Worm (Caenorhabditis elegans) whole organism, young adult: ENCODE measurements around the gene blos-7.

ENCODE experiments used
- B0035.1 ChIP-seq: sonication (generic microtip); optimal IDR thresholded peaks from 2 replicates; lab custom pipeline; 2016; ENCODE audit warnings: missing genetic modification characterization, mild to moderate bottlenecking, missing compliant biosample characterization, missing genotype, missing genetic modification reagents
- B0261.1 ChIP-seq: sonication (generic microtip); optimal IDR thresholded peaks from 2 replicates; lab custom pipeline; 2016; ENCODE audit warnings: mild to moderate bottlenecking, missing genetic modification characterization, moderate library complexity, missing compliant biosample characterization
- C06A6.2 ChIP-seq: fragments of 200-800 bp; sonication (Bioruptor generic); conservative IDR thresholded peaks from 2 replicates; pipeline ENCODE4 v1.3.6; 2022; ENCODE audit warnings: missing genetic modification characterization, missing compliant biosample characterization
- F22D6.2 ChIP-seq: sonication (generic microtip); optimal IDR thresholded peaks from 2 replicates; lab custom pipeline; 2016; ENCODE audit warnings: mild to moderate bottlenecking, missing genetic modification characterization, missing compliant biosample characterization
- F37B4.10 ChIP-seq: fragments of 200-800 bp; sonication (Bioruptor generic); IDR thresholded peaks from 2 replicates; pipeline ENCODE4 v1.3.6; 2022; ENCODE audit warnings: missing genetic modification characterization, missing compliant biosample characterization
- F52B5.7 ChIP-seq: sonication (generic microtip); optimal IDR thresholded peaks from 2 replicates; lab custom pipeline; 2016; ENCODE audit warnings: mild to moderate bottlenecking, missing genetic modification characterization, missing compliant biosample characterization
- F55B11.4 ChIP-seq: sonication (generic microtip); optimal IDR thresholded peaks from 2 replicates; lab custom pipeline; 2016; ENCODE audit warnings: missing compliant biosample characterization, missing genetic modification characterization, borderline replicate concordance; ENCODE audit not compliant: insufficient read depth
- F57A8.1 ChIP-seq: fragments of 200-800 bp; sonication (Bioruptor generic); optimal IDR thresholded peaks from 2 replicates; lab custom pipeline; 2018; ENCODE audit warnings: mild to moderate bottlenecking, missing genetic modification characterization, moderate library complexity, missing compliant biosample characterization
- T07F8.4 ChIP-seq: sonication (generic microtip); optimal IDR thresholded peaks from 2 replicates; lab custom pipeline; 2016; ENCODE audit warnings: mild to moderate bottlenecking, missing genetic modification characterization, moderate library complexity, missing compliant biosample characterization
- Y79H2A.3 ChIP-seq: fragments of 200-800 bp; sonication (Bioruptor generic); conservative IDR thresholded peaks from 2 replicates; pipeline ENCODE4 v1.3.6; 2022; ENCODE audit warnings: missing genetic modification reagents, missing genetic modification characterization, missing compliant biosample characterization
- die-1 ChIP-seq: sonication (generic microtip); optimal IDR thresholded peaks from 2 replicates; lab custom pipeline; 2016; ENCODE audit warnings: missing genotype, mild to moderate bottlenecking, missing genetic modification characterization, missing compliant biosample characterization
- dpl-1 ChIP-seq: fragments of 150-350 bp; optimal IDR thresholded peaks from 2 replicates; lab custom pipeline; 2014; ENCODE audit warnings: missing biosample characterization, missing genetic modification reagents, missing genetic modification characterization
- egl-44 ChIP-seq: fragments of 200-800 bp; sonication (Bioruptor generic); IDR thresholded peaks from 2 replicates; pipeline ENCODE4 v1.3.6; 2022; ENCODE audit warnings: missing genetic modification reagents, missing genetic modification characterization, missing compliant biosample characterization
- egrh-3 ChIP-seq: fragments of 200-800 bp; sonication (Bioruptor generic); IDR thresholded peaks from 2 replicates; pipeline ENCODE4 v1.3.6; 2022; ENCODE audit warnings: missing genetic modification reagents, missing genetic modification characterization, missing compliant biosample characterization
- fkh-3 ChIP-seq: sonication (generic microtip); optimal IDR thresholded peaks from 2 replicates; lab custom pipeline; 2016; ENCODE audit warnings: mild to moderate bottlenecking, missing genetic modification characterization, missing compliant biosample characterization
- gei-17 ChIP-seq: fragments of 200-800 bp; sonication (Bioruptor generic); optimal IDR thresholded peaks from 2 replicates; lab custom pipeline; 2018; ENCODE audit warnings: mild to moderate bottlenecking, missing genetic modification characterization, missing compliant biosample characterization
- hlh-26 ChIP-seq: fragments of 200-800 bp; sonication (Bioruptor generic); conservative IDR thresholded peaks from 2 replicates; pipeline ENCODE4 v1.3.6; 2022; ENCODE audit warnings: missing genetic modification reagents, missing genetic modification characterization, missing compliant biosample characterization
- hmg-20 ChIP-seq: fragments of 200-800 bp; sonication (Bioruptor generic); IDR thresholded peaks from 2 replicates; pipeline ENCODE4 v1.3.6; 2022; ENCODE audit warnings: missing genetic modification reagents, missing genetic modification characterization, missing compliant biosample characterization
- let-526 ChIP-seq: fragments of 200-800 bp; sonication (Bioruptor generic); IDR thresholded peaks from 2 replicates; pipeline ENCODE4 v1.3.6; 2022; ENCODE audit warnings: missing genetic modification reagents, missing genetic modification characterization, missing compliant biosample characterization
- lir-1 ChIP-seq: fragments of 200-800 bp; sonication (Bioruptor generic); conservative IDR thresholded peaks from 2 replicates; pipeline ENCODE4 v1.3.6; 2022; ENCODE audit warnings: missing genetic modification reagents, missing genetic modification characterization, missing compliant biosample characterization
- lsl-1 ChIP-seq: fragments of 200-800 bp; sonication (Bioruptor generic); optimal IDR thresholded peaks from 2 replicates; lab custom pipeline; 2018; ENCODE audit warnings: mild to moderate bottlenecking, missing genetic modification characterization, moderate library complexity, missing compliant biosample characterization
- madf-10 ChIP-seq: sonication (generic microtip); optimal IDR thresholded peaks from 2 replicates; lab custom pipeline; 2016; ENCODE audit warnings: mild to moderate bottlenecking, missing genetic modification characterization, missing compliant biosample characterization
- madf-3 ChIP-seq: fragments of 200-800 bp; sonication (Bioruptor generic); IDR thresholded peaks from 2 replicates; pipeline ENCODE4 v1.3.6; 2022; ENCODE audit warnings: missing genetic modification reagents, missing genetic modification characterization, missing compliant biosample characterization
- madf-6 ChIP-seq: fragments of 200-800 bp; sonication (Bioruptor generic); IDR thresholded peaks from 2 replicates; pipeline ENCODE4 v1.3.6; 2022; ENCODE audit warnings: missing genetic modification reagents, missing genetic modification characterization, missing compliant biosample characterization
- madf-8 ChIP-seq: fragments of 200-800 bp; sonication (Bioruptor generic); conservative IDR thresholded peaks from 2 replicates; pipeline ENCODE4 v1.3.6; 2022; ENCODE audit warnings: missing genetic modification reagents, missing genetic modification characterization, missing compliant biosample characterization
- mcd-1 ChIP-seq: fragments of 200-800 bp; sonication (Bioruptor generic); IDR thresholded peaks from 2 replicates; pipeline ENCODE4 v1.3.6; 2022; ENCODE audit warnings: missing genetic modification reagents, missing genetic modification characterization, missing compliant biosample characterization
- mes-4 ChIP-seq: sonication (generic microtip); optimal IDR thresholded peaks from 2 replicates; lab custom pipeline; 2016; ENCODE audit warnings: missing genotype, missing genetic modification characterization, missing compliant biosample characterization
- mxl-1 ChIP-seq: sonication (generic microtip); optimal IDR thresholded peaks from 2 replicates; lab custom pipeline; 2016; ENCODE audit warnings: missing genetic modification characterization, missing compliant biosample characterization
- nhr-27 ChIP-seq: fragments of 200-800 bp; sonication (Bioruptor generic); optimal IDR thresholded peaks from 2 replicates; lab custom pipeline; 2018; ENCODE audit warnings: mild to moderate bottlenecking, missing genetic modification characterization, moderate library complexity, missing compliant biosample characterization
- nhr-80 ChIP-seq: sonication (generic microtip); optimal IDR thresholded peaks from 2 replicates; lab custom pipeline; 2016; ENCODE audit warnings: missing genetic modification characterization, missing compliant biosample characterization
- pha-4 ChIP-seq: fragments of 150-350 bp; sonication (generic microtip); optimal IDR thresholded peaks from 2 replicates; lab custom pipeline; 2014; ENCODE audit warnings: missing biosample characterization, missing genetic modification reagents, missing genetic modification characterization
- rcor-1 ChIP-seq: fragments of 200-800 bp; sonication (Bioruptor generic); IDR thresholded peaks from 2 replicates; pipeline ENCODE4 v1.3.6; 2022; ENCODE audit warnings: missing genetic modification reagents, missing genetic modification characterization, missing compliant biosample characterization
- rec-8 ChIP-seq, 2 experiments: sonication (generic microtip); optimal IDR thresholded peaks; 2 replicates each; lab custom pipeline; 2016; ENCODE audit warnings: mild to moderate bottlenecking in 2 of 2, missing genetic modification characterization in 2 of 2, missing genetic modification reagents in 2 of 2, missing genotype in 2 of 2, missing biosample characterization in 1 of 2, missing compliant biosample characterization in 1 of 2, moderate library complexity in 1 of 2
- snpc-1.3 ChIP-seq: sonication (generic microtip); optimal IDR thresholded peaks from 2 replicates; lab custom pipeline; 2017; ENCODE audit warnings: missing genetic modification characterization, mild to moderate bottlenecking, missing compliant biosample characterization, antibody characterized with exemption, moderate library complexity, missing genotype, missing genetic modification reagents; ENCODE audit not compliant: insufficient read depth
- snpc-3.4 ChIP-seq: sonication (generic microtip); optimal IDR thresholded peaks from 2 replicates; lab custom pipeline; 2017; ENCODE audit warnings: missing genetic modification characterization, mild to moderate bottlenecking, missing compliant biosample characterization, antibody characterized with exemption, moderate library complexity, missing genotype, missing genetic modification reagents
- sptf-2 ChIP-seq: fragments of 200-800 bp; sonication (Bioruptor generic); optimal IDR thresholded peaks from 2 replicates; lab custom pipeline; 2018; ENCODE audit warnings: mild to moderate bottlenecking, missing genetic modification characterization, missing compliant biosample characterization
- zfh-2 ChIP-seq: fragments of 200-800 bp; sonication (Bioruptor generic); conservative IDR thresholded peaks from 2 replicates; pipeline ENCODE4 v1.3.6; 2022; ENCODE audit warnings: missing genetic modification reagents, missing genetic modification characterization, missing compliant biosample characterization
- ztf-22 ChIP-seq: fragments of 200-800 bp; sonication (Bioruptor generic); optimal IDR thresholded peaks from 2 replicates; lab custom pipeline; 2018; ENCODE audit warnings: mild to moderate bottlenecking, missing genetic modification characterization, moderate library complexity, missing compliant biosample characterization
- ztf-26 ChIP-seq: sonication (generic microtip); optimal IDR thresholded peaks from 2 replicates; lab custom pipeline; 2017; ENCODE audit warnings: missing genetic modification characterization, missing compliant biosample characterization

Gene blos-7

DNA sequence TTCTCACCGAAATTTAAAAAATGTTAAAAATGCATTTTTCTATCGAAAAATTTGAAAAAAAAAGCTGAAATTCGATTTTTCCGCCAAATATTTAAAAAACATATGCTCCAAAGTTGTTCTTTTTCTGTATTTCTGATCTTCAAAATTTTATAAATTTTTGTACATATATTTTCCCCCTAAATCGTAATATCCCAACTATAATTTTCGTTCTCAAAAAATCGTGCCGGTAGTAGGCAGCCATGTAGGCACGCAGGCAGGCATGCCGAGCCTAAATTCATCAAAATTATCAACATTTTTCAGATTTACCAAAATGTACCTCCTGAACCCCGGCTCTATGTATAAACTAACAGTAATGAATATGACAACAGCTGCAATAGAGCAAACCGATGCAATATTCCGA is 17.8 kb downstream of the blos-7 start, which contains the start of gene sre-5:
Gene sre-5 (plus strand): TSS at position 301 of the 400 bp plus-strand sequence.
- TF ChIP-seq egrh-3 (GFP tag; lab: Robert Waterston, UW) = no peak
- TF ChIP-seq F37B4.10 = no peak
- TF ChIP-seq let-526 (GFP tag; lab: Robert Waterston, UW) = no peak
- no peak for TF ChIP-seq mxl-1
- no peak for TF ChIP-seq Y79H2A.3 (GFP tag; lab: Robert Waterston, UW)
- TF ChIP-seq madf-8 (GFP tag; lab: Robert Waterston, UW) = no peak
- no peak for TF ChIP-seq madf-10 (tag; lab: Kevin White, UChicago)
- no peak for TF ChIP-seq ztf-22 (GFP tag; lab: Kevin White, UChicago)
- TF ChIP-seq F55B11.4 = no peak
- TF ChIP-seq egl-44 (GFP tag; lab: Robert Waterston, UW) = no peak

DNA sequence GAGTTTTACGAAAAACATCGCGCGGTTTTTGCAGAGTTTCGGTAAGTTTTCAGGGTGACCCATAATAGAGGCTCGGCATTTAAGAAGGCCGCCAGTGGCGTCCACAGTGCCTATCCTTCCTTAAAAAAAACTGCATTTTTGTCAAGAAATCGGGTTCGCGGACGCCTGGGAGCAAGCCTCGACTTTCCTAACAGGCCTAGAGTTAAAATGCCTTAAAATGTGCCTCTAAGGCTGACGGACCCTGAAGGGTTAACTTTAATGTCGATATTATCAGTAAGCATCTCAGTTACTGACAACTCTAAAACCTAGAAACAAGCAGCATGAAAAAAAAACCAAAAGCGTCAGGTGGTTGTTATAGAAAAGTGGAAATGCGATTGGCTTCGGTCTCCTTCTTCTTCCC is 23.5 kb downstream of the blos-7 start:
- no peak for TF ChIP-seq F52B5.7 (tag; lab: Kevin White, UChicago)
- TF ChIP-seq ztf-26 = no peak
- TF ChIP-seq egl-44 (GFP tag; lab: Robert Waterston, UW) = no peak
- TF ChIP-seq madf-6 (GFP tag; lab: Robert Waterston, UW) = no peak
- no peak for TF ChIP-seq sptf-2 (GFP tag; lab: Kevin White, UChicago)
- no peak for TF ChIP-seq nhr-27 (tag; lab: Kevin White, UChicago)
- TF ChIP-seq B0261.1 (tag; lab: Kevin White, UChicago) = no peak
- TF ChIP-seq C06A6.2 (GFP tag; lab: Robert Waterston, UW) = no peak
- no peak for TF ChIP-seq F22D6.2 (tag; lab: Kevin White, UChicago)
- no peak for TF ChIP-seq pha-4 (tag; lab: Kevin White, UChicago)
- TF ChIP-seq madf-10 (tag; lab: Kevin White, UChicago) = no peak
- TF ChIP-seq F57A8.1 (GFP tag; lab: Kevin White, UChicago) = no peak
- no peak for TF ChIP-seq nhr-80 (tag; lab: Kevin White, UChicago)
- TF ChIP-seq lsl-1 (GFP tag; lab: Kevin White, UChicago) = no peak
- TF ChIP-seq rcor-1 = no peak
- no peak for TF ChIP-seq hlh-26 (GFP tag; lab: Robert Waterston, UW)
- TF ChIP-seq snpc-1.3 = no peak

DNA sequence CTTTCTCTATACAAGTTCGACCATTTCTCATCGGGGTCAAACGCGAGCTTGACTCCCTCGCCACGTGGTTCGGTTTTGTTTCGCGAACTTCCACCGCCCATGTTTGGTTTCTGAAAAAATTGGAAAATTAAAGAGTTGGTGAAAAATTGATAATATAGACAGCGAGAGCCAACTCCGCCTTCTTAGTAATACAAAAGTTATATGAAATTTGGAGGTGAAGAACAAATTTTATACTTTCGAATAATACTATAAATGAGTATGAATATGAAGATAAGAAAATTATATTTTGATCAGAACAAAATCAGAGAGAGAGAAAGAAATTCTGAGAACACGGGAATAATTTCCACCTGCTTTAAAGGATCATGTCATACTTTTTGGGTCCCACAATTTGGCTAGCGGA is 25.4 kb downstream of the blos-7 start, which contains the start of gene osm-9:
Gene osm-9 (minus strand): TSS at position 101 of the 400 bp plus-strand sequence.
- TF ChIP-seq die-1 (tag; lab: Kevin White, UChicago) (no peak), hmg-20 (GFP tag; lab: Robert Waterston, UW) (no peak)
- TF ChIP-seq, all 124 proteins: peak for 0

ce11 chrIV:3552933-3553332 is 29.8 kb downstream of the blos-7 start:
- TF ChIP-seq C06A6.2 (GFP tag; lab: Robert Waterston, UW) (no peak), nhr-80 (tag; lab: Kevin White, UChicago) (no peak)
- TF ChIP-seq, all 124 proteins: peak for 0

DNA sequence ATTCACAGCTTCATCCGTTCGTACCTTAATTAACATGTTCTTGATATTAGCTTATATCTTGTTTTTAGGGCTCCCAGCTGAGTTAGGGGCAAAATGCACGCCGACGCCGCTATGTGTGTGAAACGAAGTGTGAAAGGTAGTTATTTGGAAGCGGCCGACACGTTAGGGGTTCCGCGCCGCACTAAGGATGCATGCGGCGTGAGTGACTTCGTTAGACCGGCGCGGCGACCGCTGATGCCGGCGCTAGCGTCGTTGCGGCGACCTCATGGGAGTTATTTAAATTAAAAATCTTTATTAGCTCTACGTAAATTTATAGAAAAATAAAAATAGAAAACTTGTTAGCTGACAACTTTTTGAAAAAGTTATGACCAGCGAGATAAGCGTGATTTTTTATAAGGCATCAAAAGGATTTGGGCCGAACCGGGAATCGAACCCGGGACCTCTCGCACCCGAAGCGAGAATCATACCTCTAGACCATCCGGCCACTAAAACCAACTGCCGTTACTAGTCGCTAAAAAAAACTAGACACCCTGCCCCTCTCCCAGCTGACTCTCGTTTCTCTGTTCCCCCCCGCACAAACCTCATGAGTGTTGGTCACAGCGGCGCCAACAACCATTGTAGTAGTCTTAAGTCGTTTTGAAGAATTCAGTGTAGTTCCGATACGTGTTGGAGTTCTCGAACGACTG is 30.8 kb downstream of the blos-7 start:
- peak; percentile 65 for TF ChIP-seq snpc-3.4
- peak; percentile 47 for TF ChIP-seq ztf-26
- TF ChIP-seq fkh-3 (tag; lab: Kevin White, UChicago) = peak; percentile 6
- TF ChIP-seq B0035.1 (tag; lab: Kevin White, UChicago) = no peak
- no peak for TF ChIP-seq dpl-1 (GFP tag; lab: Kevin White, UChicago)
- peak; percentile 74 for TF ChIP-seq mcd-1 (GFP tag; lab: Robert Waterston, UW)
- peak; percentile 36 to 72 for TF ChIP-seq rec-8 (tag; optimal IDR thresholded peaks at IDR 0.05; lab: Kevin White, UChicago)
- TF ChIP-seq mes-4 = peak; percentile 31
- TF ChIP-seq madf-3 (GFP tag; lab: Robert Waterston, UW) = no peak
- peak; percentile 89 for TF ChIP-seq B0261.1 (tag; lab: Kevin White, UChicago)
- peak; percentile 0 for TF ChIP-seq gei-17 (GFP tag; lab: Kevin White, UChicago)
- TF ChIP-seq mxl-1 = peak; percentile 76
- TF ChIP-seq zfh-2 (GFP tag; lab: Robert Waterston, UW) = peak; percentile 69
- peak; percentile 52 for TF ChIP-seq madf-10 (tag; lab: Kevin White, UChicago)
- peak; percentile 85 for TF ChIP-seq die-1 (tag; lab: Kevin White, UChicago)
- no peak for TF ChIP-seq lir-1
- TF ChIP-seq T07F8.4 = peak; percentile 71
- peak; percentile 7 for TF ChIP-seq snpc-1.3
- no peak for TF ChIP-seq egl-44 (GFP tag; lab: Robert Waterston, UW)
